Fruit fly (Drosophila melanogaster): ENCODE results near the gene Obp19b.

Obp19b gene

dm6 chrX:20394066-20394913 lies 22.2 kb upstream of the Obp19b start, which contains the start of gene HERC2:
Gene HERC2 (plus strand): TSS chrX:20394395.
- TF ChIP-seq toe (GFP tag; optimal IDR thresholded peaks at IDR 0.05) (peak; percentile 52), CG7101 (tag; optimal IDR thresholded peaks at IDR 0.05) (no peak), bab1 (GFP tag; optimal IDR thresholded peaks at IDR 0.05) (no peak), cnc (optimal IDR thresholded peaks at IDR 0.05) (no peak), CG5204 (GFP tag; optimal IDR thresholded peaks at IDR 0.05) (peak; percentile 44), CG1620 (GFP tag; optimal IDR thresholded peaks at IDR 0.05) (peak; percentile 62), CG14711 (tag; optimal IDR thresholded peaks at IDR 0.05) (no peak), pad (GFP tag; optimal IDR thresholded peaks at IDR 0.05) (peak; percentile 10), kay (GFP tag; ENCODE audit: borderline replicate concordance) (no peak), Hr96 (GFP tag; optimal IDR thresholded peaks at IDR 0.05) (peak; percentile 62)

- TF ChIP-seq CG7101 (tag; optimal IDR thresholded peaks at IDR 0.05) (no peak), pad (GFP tag; optimal IDR thresholded peaks at IDR 0.05) (no peak), cic (GFP tag; optimal IDR thresholded peaks at IDR 0.05) (no peak), tj (GFP tag; optimal IDR thresholded peaks at IDR 0.05) (no peak), Hr96 (GFP tag; optimal IDR thresholded peaks at IDR 0.05) (no peak), CG11617 (GFP tag; optimal IDR thresholded peaks at IDR 0.05) (no peak), CG5204 (GFP tag; optimal IDR thresholded peaks at IDR 0.05) (no peak), CG7045 (GFP tag; optimal IDR thresholded peaks at IDR 0.05) (no peak), bab1 (GFP tag; optimal IDR thresholded peaks at IDR 0.05) (no peak), cnc (optimal IDR thresholded peaks at IDR 0.05) (no peak), kay (GFP tag; ENCODE audit: borderline replicate concordance) (no peak), CG12768 (GFP tag; optimal IDR thresholded peaks at IDR 0.05) (no peak), Crg-1 (GFP tag; optimal IDR thresholded peaks at IDR 0.05) (no peak), Mnt (GFP tag; optimal IDR thresholded peaks at IDR 0.05) (no peak), Clk (GFP tag; optimal IDR thresholded peaks at IDR 0.05) (no peak), CG1620 (GFP tag; optimal IDR thresholded peaks at IDR 0.05) (no peak)
Observed at dm6 chrX:20411635-20412034, 4.9 kb upstream of the Obp19b start.

DNA sequence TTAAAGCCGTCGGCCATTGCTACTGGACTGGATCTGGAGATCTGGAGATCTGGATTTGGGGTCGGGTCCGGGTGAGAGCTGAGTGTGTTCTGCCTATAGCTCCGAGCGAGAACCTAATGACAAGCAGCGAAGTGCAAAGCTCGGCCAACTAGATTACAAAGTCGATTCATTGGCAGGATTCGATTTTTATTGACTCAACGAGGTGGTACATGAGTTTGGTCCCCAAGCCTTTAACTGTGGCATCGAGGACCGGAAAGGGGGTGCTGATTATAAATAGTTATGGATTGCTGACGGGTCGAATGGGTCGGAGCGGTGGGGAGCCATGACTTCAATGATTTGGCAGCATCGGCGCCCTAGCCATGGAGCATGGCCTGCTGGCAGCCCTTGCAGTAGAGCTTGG lies 3.1 kb upstream of the Obp19b start, which contains the start of gene CG15459:
Gene CG15459 (minus strand): TSS at position 101 of the 400 bp plus-strand sequence.
- TF ChIP-seq tj (GFP tag; optimal IDR thresholded peaks at IDR 0.05) (no peak), cnc (optimal IDR thresholded peaks at IDR 0.05) (no peak), CG5204 (GFP tag; optimal IDR thresholded peaks at IDR 0.05) (no peak), toe (GFP tag; optimal IDR thresholded peaks at IDR 0.05) (no peak), CG7045 (GFP tag; optimal IDR thresholded peaks at IDR 0.05) (no peak), pad (GFP tag; optimal IDR thresholded peaks at IDR 0.05) (no peak), kay (GFP tag; ENCODE audit: borderline replicate concordance) (no peak)

DNA sequence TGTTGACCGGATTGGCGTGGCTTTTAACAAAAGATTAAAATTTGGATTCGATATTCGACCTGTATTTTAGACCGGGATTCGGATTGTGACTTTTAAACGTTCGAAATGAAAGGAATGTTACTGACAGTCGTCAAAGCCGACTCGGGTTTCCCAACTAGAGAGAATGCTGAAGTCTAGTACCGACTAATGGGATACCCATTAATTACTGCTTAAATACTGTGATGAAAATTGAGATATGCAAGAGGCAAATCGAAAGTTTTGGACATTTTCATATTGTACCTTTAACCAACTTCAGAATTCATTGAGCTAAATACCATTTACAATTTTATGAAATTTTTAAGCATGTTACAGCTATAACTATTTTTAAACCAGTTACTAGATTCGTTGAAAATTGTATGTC lies 2.4 kb upstream of the Obp19b start, which contains the start of gene CG15458:
Gene CG15458 (minus strand): TSS at position 101 of the 400 bp plus-strand sequence.
- TF ChIP-seq CG7045 (GFP tag; optimal IDR thresholded peaks at IDR 0.05) = no peak
- no peak for TF ChIP-seq Crg-1 (GFP tag; optimal IDR thresholded peaks at IDR 0.05)
- no peak for TF ChIP-seq cic (GFP tag; optimal IDR thresholded peaks at IDR 0.05)
- TF ChIP-seq Mnt (GFP tag; optimal IDR thresholded peaks at IDR 0.05) = no peak

DNA sequence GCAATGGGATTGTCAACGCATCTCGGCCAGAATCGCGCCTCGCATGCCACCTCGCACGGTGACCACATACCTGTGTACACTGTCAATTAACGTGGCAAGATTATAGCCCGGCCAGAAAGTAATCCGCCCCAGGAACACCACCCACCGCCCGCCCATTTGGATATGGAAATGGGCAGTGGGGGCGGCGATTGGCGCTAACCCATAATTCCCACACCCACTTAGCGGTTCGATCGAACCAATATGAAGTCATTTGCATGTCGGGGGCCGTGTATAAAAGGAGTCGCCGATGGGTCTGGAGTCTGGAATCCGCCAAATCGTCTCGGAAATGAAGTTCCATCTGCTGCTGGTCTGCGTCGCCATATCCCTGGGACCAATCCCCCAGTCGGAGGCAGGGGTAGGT lies 1.1 kb upstream of the Obp19b start, which contains the start of gene Obp19a:
Gene Obp19a (plus strand): TSS at position 301 of the 400 bp plus-strand sequence.
- TF ChIP-seq Clk (GFP tag; optimal IDR thresholded peaks at IDR 0.05) = no peak
- TF ChIP-seq Mnt (GFP tag; optimal IDR thresholded peaks at IDR 0.05) = no peak
- no peak for TF ChIP-seq toe (GFP tag; optimal IDR thresholded peaks at IDR 0.05)
- TF ChIP-seq Crg-1 (GFP tag; optimal IDR thresholded peaks at IDR 0.05) = no peak
- TF ChIP-seq CG11617 (GFP tag; optimal IDR thresholded peaks at IDR 0.05) = no peak
- TF ChIP-seq CG7045 (GFP tag; optimal IDR thresholded peaks at IDR 0.05) = no peak
- TF ChIP-seq Hr96 (GFP tag; optimal IDR thresholded peaks at IDR 0.05) = no peak
- TF ChIP-seq CG7101 (tag; optimal IDR thresholded peaks at IDR 0.05) = no peak

- TF ChIP-seq CG14711 (tag; optimal IDR thresholded peaks at IDR 0.05) (no peak), CG1620 (GFP tag; optimal IDR thresholded peaks at IDR 0.05) (no peak), CG11617 (GFP tag; optimal IDR thresholded peaks at IDR 0.05) (no peak), Crg-1 (GFP tag; optimal IDR thresholded peaks at IDR 0.05) (no peak), CG7101 (tag; optimal IDR thresholded peaks at IDR 0.05) (no peak), bab1 (GFP tag; optimal IDR thresholded peaks at IDR 0.05) (no peak), Mnt (GFP tag; optimal IDR thresholded peaks at IDR 0.05) (no peak), tj (GFP tag; optimal IDR thresholded peaks at IDR 0.05) (peak; percentile 3), Clk (GFP tag; optimal IDR thresholded peaks at IDR 0.05) (no peak)
Observed at dm6 chrX:20418864-20419263, 2.3 kb downstream of the Obp19b start, which contains the start of gene Obp19c. Gene Obp19c (minus strand): TSS chrX:20418964.

dm6 chrX:20419313-20419712 lies 2.8 kb downstream of the Obp19b start, which contains the start of gene Obp19d:
Gene Obp19d (plus strand): TSS chrX:20419613.
- TF ChIP-seq CG11617 (GFP tag; optimal IDR thresholded peaks at IDR 0.05) = no peak
- no peak for TF ChIP-seq Hr96 (GFP tag; optimal IDR thresholded peaks at IDR 0.05)
- no peak for TF ChIP-seq kay (GFP tag; ENCODE audit: borderline replicate concordance)
- no peak for TF ChIP-seq CG7101 (tag; optimal IDR thresholded peaks at IDR 0.05)
- no peak for TF ChIP-seq CG14711 (tag; optimal IDR thresholded peaks at IDR 0.05)
- TF ChIP-seq cnc (optimal IDR thresholded peaks at IDR 0.05) = no peak
